Fruit fly (Drosophila melanogaster) whole organism, prepupa: Measurements from ENCODE around the gene Mal-B1.

Experiments used
- CG11294 ChIP-seq: fragments of 200-800 bp; sonication (Bioruptor generic); IDR thresholded peaks from 2 replicates; pipeline ENCODE4 v1.3.6; 2022; ENCODE audit warnings: missing biosample characterization, missing genetic modification characterization
- CG11902 ChIP-seq: fragments of 200-800 bp; sonication (Bioruptor generic); optimal IDR thresholded peaks from 3 replicates; lab custom pipeline; 2016; ENCODE audit warnings: missing biosample characterization, missing genetic modification characterization
- CG15336 ChIP-seq: fragments of 200-800 bp; sonication (Bioruptor generic); IDR thresholded peaks from 2 replicates; pipeline ENCODE4 v1.3.6; 2022; ENCODE audit warnings: missing biosample characterization, missing genetic modification characterization
- CG1621 ChIP-seq: fragments of 200-800 bp; sonication (Bioruptor generic); optimal IDR thresholded peaks from 3 replicates; lab custom pipeline; 2018; ENCODE audit warnings: missing biosample characterization, mild to moderate bottlenecking, missing genetic modification characterization
- CG16779 ChIP-seq: fragments of 200-800 bp; sonication (Bioruptor generic); optimal IDR thresholded peaks from 3 replicates; lab custom pipeline; 2017; ENCODE audit warnings: missing biosample characterization, mild to moderate bottlenecking, missing genetic modification characterization
- CG3032 ChIP-seq: fragments of 200-800 bp; optimal IDR thresholded peaks from 2 replicates; lab custom pipeline; 2019; ENCODE audit warnings: missing biosample characterization, mild to moderate bottlenecking, missing genetic modification characterization, moderate library complexity
- CG31627 ChIP-seq: fragments of 200-800 bp; sonication (Bioruptor generic); optimal IDR thresholded peaks from 3 replicates; lab custom pipeline; 2016; ENCODE audit warnings: missing biosample characterization, missing genetic modification characterization
- CG3919 ChIP-seq: fragments of 200-800 bp; sonication (Bioruptor generic); optimal IDR thresholded peaks from 3 replicates; lab custom pipeline; 2016; ENCODE audit warnings: missing biosample characterization, missing genetic modification characterization
- CG4318 ChIP-seq: fragments of 200-800 bp; sonication (Bioruptor generic); optimal IDR thresholded peaks from 3 replicates; lab custom pipeline; 2017; ENCODE audit warnings: missing biosample characterization, mild to moderate bottlenecking, missing genetic modification characterization
- CG6163 ChIP-seq: fragments of 200-800 bp; sonication (Bioruptor generic); IDR thresholded peaks from 3 replicates; pipeline ENCODE4 v1.3.6; 2022; ENCODE audit warnings: missing biosample characterization, missing genetic modification characterization
- CG6792 ChIP-seq: fragments of 200-800 bp; sonication (Bioruptor generic); optimal IDR thresholded peaks from 3 replicates; lab custom pipeline; 2016; ENCODE audit warnings: missing biosample characterization, missing genetic modification characterization
- CG6854 ChIP-seq: fragments of 200-800 bp; sonication (Bioruptor generic); optimal IDR thresholded peaks from 2 replicates; lab custom pipeline; 2017; ENCODE audit warnings: missing biosample characterization, mild to moderate bottlenecking, missing genetic modification characterization
- Eip78C ChIP-seq: fragments of 200-800 bp; sonication (Bioruptor generic); peaks from one replicate; lab custom pipeline; 2016; ENCODE audit warnings: missing biosample characterization, missing genetic modification characterization
- Eip93F ChIP-seq: fragments of 200-800 bp; sonication (Bioruptor generic); optimal IDR thresholded peaks from 2 replicates; lab custom pipeline; 2016; ENCODE audit warnings: missing biosample characterization, mild to moderate bottlenecking, missing genetic modification characterization
- Ets21C ChIP-seq: fragments of 200-800 bp; sonication (Bioruptor generic); optimal IDR thresholded peaks from 3 replicates; lab custom pipeline; 2016; ENCODE audit warnings: missing biosample characterization, missing genetic modification characterization
- Ets96B ChIP-seq: fragments of 200-800 bp; optimal IDR thresholded peaks from 2 replicates; lab custom pipeline; 2019; ENCODE audit warnings: missing biosample characterization, mild to moderate bottlenecking, missing genetic modification characterization, moderate library complexity
- Gug ChIP-seq: fragments of 200-800 bp; sonication (Bioruptor generic); IDR thresholded peaks from 2 replicates; pipeline ENCODE4 v1.3.6; 2022; ENCODE audit warnings: missing biosample characterization, missing genetic modification characterization
- Hr39 ChIP-seq: fragments of 200-800 bp; sonication (Bioruptor generic); optimal IDR thresholded peaks from 2 replicates; lab custom pipeline; 2016; ENCODE audit warnings: missing biosample characterization, missing genetic modification characterization
- Hr4 ChIP-seq: fragments of 200-800 bp; sonication (Bioruptor generic); optimal IDR thresholded peaks from 3 replicates; lab custom pipeline; 2016; ENCODE audit warnings: missing biosample characterization, missing genetic modification characterization
- Lpt ChIP-seq: fragments of 200-800 bp; sonication (Bioruptor generic); optimal IDR thresholded peaks from 3 replicates; lab custom pipeline; 2016; ENCODE audit warnings: missing biosample characterization, missing genetic modification characterization
- OdsH ChIP-seq: fragments of 200-800 bp; sonication (Bioruptor generic); optimal IDR thresholded peaks from 3 replicates; lab custom pipeline; 2016; ENCODE audit warnings: missing biosample characterization, missing genetic modification characterization
- Smox ChIP-seq: fragments of 200-800 bp; sonication (Bioruptor generic); optimal IDR thresholded peaks from 3 replicates; lab custom pipeline; 2016; ENCODE audit warnings: missing biosample characterization, missing genetic modification characterization
- Sox102F ChIP-seq: fragments of 200-800 bp; sonication (Bioruptor generic); optimal IDR thresholded peaks from 2 replicates; lab custom pipeline; 2016; ENCODE audit warnings: missing biosample characterization, mild to moderate bottlenecking, missing genetic modification characterization
- Sox14 ChIP-seq: fragments of 200-800 bp; sonication (Bioruptor generic); optimal IDR thresholded peaks from 3 replicates; lab custom pipeline; 2016; ENCODE audit warnings: missing biosample characterization, missing genetic modification characterization
- achi ChIP-seq: fragments of 200-800 bp; sonication (Bioruptor generic); optimal IDR thresholded peaks from 3 replicates; lab custom pipeline; 2016; ENCODE audit warnings: missing biosample characterization, missing genetic modification characterization
- cyc ChIP-seq: fragments of 200-800 bp; sonication (Bioruptor generic); optimal IDR thresholded peaks from 3 replicates; lab custom pipeline; 2016; ENCODE audit warnings: missing biosample characterization, missing genetic modification characterization
- dac ChIP-seq: fragments of 200-800 bp; sonication (Bioruptor generic); optimal IDR thresholded peaks from 2 replicates; lab custom pipeline; 2017; ENCODE audit warnings: missing biosample characterization, mild to moderate bottlenecking, missing genetic modification characterization
- dsx ChIP-seq: fragments of 200-800 bp; optimal IDR thresholded peaks from 3 replicates; lab custom pipeline; 2019; ENCODE audit warnings: missing biosample characterization, mild to moderate bottlenecking, missing genetic modification characterization, moderate library complexity; ENCODE audit not compliant: poor library complexity, severe bottlenecking
- eg ChIP-seq: fragments of 200-800 bp; sonication (Bioruptor generic); IDR thresholded peaks from 3 replicates; pipeline ENCODE4 v1.3.6; 2022; ENCODE audit warnings: missing biosample characterization, missing genetic modification characterization
- esn ChIP-seq: fragments of 200-800 bp; sonication (Bioruptor generic); optimal IDR thresholded peaks from 2 replicates; lab custom pipeline; 2016; ENCODE audit warnings: missing biosample characterization, mild to moderate bottlenecking, missing genetic modification characterization, moderate library complexity
- fd59A ChIP-seq: fragments of 200-800 bp; sonication (Bioruptor generic); optimal IDR thresholded peaks from 2 replicates; lab custom pipeline; 2017; ENCODE audit warnings: missing biosample characterization, mild to moderate bottlenecking, missing genetic modification characterization, missing genetic modification reagents
- fd85E ChIP-seq: fragments of 200-800 bp; sonication (Bioruptor generic); optimal IDR thresholded peaks from 3 replicates; lab custom pipeline; 2016; ENCODE audit warnings: missing biosample characterization, missing genetic modification characterization
- fkh ChIP-seq: fragments of 200-800 bp; sonication (Bioruptor generic); optimal IDR thresholded peaks from 3 replicates; lab custom pipeline; 2017; ENCODE audit warnings: missing biosample characterization, mild to moderate bottlenecking, missing genetic modification characterization, moderate library complexity
- lz ChIP-seq: fragments of 200-800 bp; sonication (Bioruptor generic); optimal IDR thresholded peaks from 3 replicates; lab custom pipeline; 2016; ENCODE audit warnings: missing biosample characterization, missing genetic modification characterization
- net ChIP-seq: fragments of 200-800 bp; sonication (Bioruptor generic); optimal IDR thresholded peaks from 3 replicates; lab custom pipeline; 2016; ENCODE audit warnings: missing biosample characterization, missing genetic modification characterization
- salr ChIP-seq, 2 experiments: fragments of 200-800 bp; sonication (Bioruptor generic); optimal IDR thresholded peaks; 3 replicates each; lab custom pipeline; 2016 to 2018; ENCODE audit warnings: missing biosample characterization in 2 of 2, missing genetic modification characterization in 2 of 2, mild to moderate bottlenecking in 1 of 2
- spab ChIP-seq: fragments of 200-800 bp; sonication (Bioruptor generic); optimal IDR thresholded peaks from 2 replicates; lab custom pipeline; 2017; ENCODE audit warnings: missing biosample characterization, mild to moderate bottlenecking, missing genetic modification characterization, missing genetic modification reagents
- svp ChIP-seq: fragments of 200-800 bp; sonication (Bioruptor generic); peaks from one replicate; lab custom pipeline; 2016; ENCODE audit warnings: missing biosample characterization, missing genetic modification characterization
- topi ChIP-seq: fragments of 200-800 bp; sonication (Bioruptor generic); optimal IDR thresholded peaks from 3 replicates; lab custom pipeline; 2016; ENCODE audit warnings: missing biosample characterization, missing genetic modification characterization
- vri ChIP-seq: fragments of 200-800 bp; sonication (Bioruptor generic); optimal IDR thresholded peaks from 3 replicates; lab custom pipeline; 2016; ENCODE audit warnings: missing biosample characterization, mild to moderate bottlenecking, missing genetic modification characterization

Gene Mal-B1

DNA sequence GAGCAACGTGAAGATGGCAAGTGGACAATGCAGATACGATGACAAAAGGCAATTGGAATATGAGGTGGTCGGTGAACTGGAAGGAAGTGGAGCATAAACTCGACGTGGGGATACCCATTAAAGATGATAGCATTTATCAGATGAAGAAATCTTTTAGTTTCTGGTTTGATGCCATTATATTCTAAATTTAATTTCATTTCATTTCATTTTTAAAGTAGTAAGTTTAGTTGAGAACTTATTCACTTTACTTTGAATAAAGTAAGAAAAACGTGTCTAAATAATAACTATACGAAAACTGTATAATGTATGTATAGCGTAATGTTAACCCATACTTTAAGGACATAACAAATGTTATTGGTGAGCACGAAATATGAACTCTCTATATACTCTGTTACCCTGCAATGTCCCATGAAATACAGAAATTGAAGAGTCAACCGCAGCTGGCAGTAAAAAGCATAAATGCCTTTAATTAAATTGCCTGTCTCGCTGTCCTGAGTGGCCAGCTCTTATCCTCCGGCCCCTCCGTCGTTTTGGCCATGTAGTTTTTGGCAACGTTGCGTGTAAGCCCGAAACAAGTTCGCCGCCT lies 23.9 kb downstream of the Mal-B1 start (continued):
- TF ChIP-seq net (GFP tag; lab: Kevin White, UChicago): no peak
- TF ChIP-seq Smox: peak; percentile 66
- peak; percentile 49 for TF ChIP-seq OdsH (GFP tag; lab: Kevin White, UChicago)
- no peak for TF ChIP-seq dac (GFP tag; lab: Kevin White, UChicago)
- TF ChIP-seq CG11902 (GFP tag; lab: Kevin White, UChicago): peak; percentile 59
- peak; percentile 61 for TF ChIP-seq CG6792
- peak; percentile 23 for TF ChIP-seq CG3032 (tag; lab: Kevin White, UChicago)
- TF ChIP-seq Lpt (GFP tag; lab: Kevin White, UChicago): no peak
- peak; percentile 52 for TF ChIP-seq achi (GFP tag; lab: Kevin White, UChicago)
- no peak for TF ChIP-seq CG15336 (GFP tag; lab: Robert Waterston, UW)
- no peak for TF ChIP-seq Hr4 (GFP tag; lab: Kevin White, UChicago)
- TF ChIP-seq fd59A: peak; percentile 9
- peak; percentile 83 for TF ChIP-seq svp (GFP tag; lab: Kevin White, UChicago)
- no peak for TF ChIP-seq Gug (GFP tag; lab: Robert Waterston, UW)
- TF ChIP-seq Ets21C: peak; percentile 25
- TF ChIP-seq vri (GFP tag; lab: Kevin White, UChicago): no peak
- TF ChIP-seq CG6163 (GFP tag; lab: Robert Waterston, UW): no peak
- TF ChIP-seq CG31627 (GFP tag; lab: Kevin White, UChicago): peak; percentile 50
- no peak for TF ChIP-seq CG16779 (tag; lab: Kevin White, UChicago)
- peak; percentile 57 for TF ChIP-seq Ets96B (tag; lab: Kevin White, UChicago)
- TF ChIP-seq Eip93F: no peak
- peak in 1 of 2 experiments; percentile 5 for TF ChIP-seq salr (GFP tag; optimal IDR thresholded peaks at IDR 0.05; lab: Kevin White, UChicago)
- peak; percentile 45 for TF ChIP-seq Sox14 (GFP tag; lab: Kevin White, UChicago)
- TF ChIP-seq fkh (GFP tag; lab: Kevin White, UChicago): no peak
- TF ChIP-seq lz: peak; percentile 66
- no peak for TF ChIP-seq esn
- TF ChIP-seq Sox102F: peak; percentile 68
- peak; percentile 74 for TF ChIP-seq topi
- peak; percentile 51 for TF ChIP-seq Hr39 (GFP tag; lab: Kevin White, UChicago)
- peak; percentile 59 for TF ChIP-seq CG3919
- peak; percentile 41 for TF ChIP-seq spab (GFP tag; lab: Kevin White, UChicago)
- TF ChIP-seq, all 60 proteins: peak for 36

DNA sequence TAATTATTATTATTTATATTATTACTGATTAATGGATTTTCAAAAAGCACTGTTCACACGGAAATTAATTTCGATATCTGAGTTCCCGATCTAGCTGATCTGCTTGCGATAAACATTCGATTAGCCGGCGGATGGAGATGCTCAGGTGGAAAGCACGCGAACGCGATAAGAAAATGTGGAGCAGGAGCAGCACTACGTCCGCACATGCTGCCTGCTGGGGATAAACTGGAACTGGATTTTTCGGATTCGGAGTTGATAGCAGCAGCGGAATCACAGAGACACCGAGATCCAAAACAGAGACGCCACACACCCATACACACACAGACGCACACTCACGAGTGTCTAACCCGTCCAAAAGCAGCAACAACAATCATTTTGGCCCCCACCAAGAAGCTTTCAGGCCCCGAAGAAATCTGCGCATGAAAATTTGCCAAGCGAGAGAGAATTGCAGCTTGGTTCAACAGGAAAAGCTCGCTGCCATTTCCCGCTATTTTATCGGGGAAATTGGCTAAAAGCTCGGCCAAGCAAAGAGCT lies 27.3 kb downstream of the Mal-B1 start:
- TF ChIP-seq Sox102F (no peak), CG15336 (GFP tag; lab: Robert Waterston, UW) (peak; percentile 14; the same call in 1 of the 2 replicates), Eip78C (GFP tag; lab: Kevin White, UChicago) (peak; percentile 54), achi (GFP tag; lab: Kevin White, UChicago) (no peak), dsx (GFP tag; lab: Kevin White, UChicago) (no peak), fd85E (GFP tag; lab: Kevin White, UChicago) (no peak), eg (GFP tag; lab: Robert Waterston, UW) (0 out of 3 replicates have a peak, but pooled peaks have one; percentile 37), CG6792 (no peak), Lpt (GFP tag; lab: Kevin White, UChicago) (no peak), CG6854 (GFP tag; lab: Kevin White, UChicago) (no peak), Ets96B (tag; lab: Kevin White, UChicago) (no peak), cyc (no peak), CG11294 (no peak), CG3919 (no peak), CG16779 (tag; lab: Kevin White, UChicago) (no peak), CG1621 (tag; lab: Kevin White, UChicago) (no peak), Smox (no peak), CG4318 (GFP tag; lab: Kevin White, UChicago) (no peak)
